Worm (Caenorhabditis elegans) whole organism, mixed stage, embryonic: Measurements from ENCODE around the gene pqn-70.

Source experiments
- elt-3 ChIP-seq: fragments of 150-350 bp; optimal IDR thresholded peaks from 2 replicates; lab custom pipeline; 2014; ENCODE audit warnings: missing biosample characterization, missing genetic modification characterization
- lsy-2 ChIP-seq: fragments of 150-350 bp; optimal IDR thresholded peaks from 2 replicates; lab custom pipeline; 2014; ENCODE audit warnings: missing biosample characterization, missing genetic modification characterization
- snpc-4 ChIP-seq: fragments of 150-350 bp; optimal IDR thresholded peaks from 2 replicates; lab custom pipeline; 2014; ENCODE audit warnings: missing biosample characterization, missing genetic modification characterization
- ztf-11 ChIP-seq: fragments of 150-350 bp; optimal IDR thresholded peaks from 2 replicates; lab custom pipeline; 2014; ENCODE audit warnings: missing biosample characterization, missing genetic modification characterization

ce11 chrV:11263025-11263424 is 34.5 kb upstream of the pqn-70 start, which contains the start of gene F07B10.4:
- TF ChIP-seq lsy-2 (tag; lab: Kevin White, UChicago) (no peak), elt-3 (no peak), ztf-11 (tag; lab: Kevin White, UChicago) (no peak), snpc-4 (tag; lab: Kevin White, UChicago) (no peak)
